Worm (Caenorhabditis elegans) whole organism, late embryonic: ENCODE measurements around the gene C50F4.10.

Experiments
- C08G9.2 ChIP-seq: sonication (generic microtip); optimal IDR thresholded peaks from 2 replicates; lab custom pipeline; 2016; ENCODE audit warnings: mild to moderate bottlenecking, missing genetic modification characterization, moderate library complexity, missing compliant biosample characterization
- C38D4.7 ChIP-seq: fragments of 200-800 bp; sonication (Bioruptor generic); optimal IDR thresholded peaks from 2 replicates; lab custom pipeline; 2018; ENCODE audit warnings: mild to moderate bottlenecking, missing genetic modification characterization, moderate library complexity, missing compliant biosample characterization
- F13H6.1 ChIP-seq: sonication (generic microtip); optimal IDR thresholded peaks from 2 replicates; lab custom pipeline; 2016; ENCODE audit warnings: missing genetic modification characterization, missing compliant biosample characterization
- K02D7.2 ChIP-seq: sonication (generic microtip); optimal IDR thresholded peaks from 2 replicates; lab custom pipeline; 2017; ENCODE audit warnings: mild to moderate bottlenecking, missing genetic modification characterization, missing compliant biosample characterization
- ama-1 ChIP-seq: fragments of 150-350 bp; optimal IDR thresholded peaks from 2 replicates; lab custom pipeline; 2014
- ceh-14 ChIP-seq: sonication (generic microtip); optimal IDR thresholded peaks from 2 replicates; lab custom pipeline; 2016; ENCODE audit warnings: missing genotype, missing genetic modification characterization, missing compliant biosample characterization
- ceh-22 ChIP-seq: sonication (generic microtip); optimal IDR thresholded peaks from 2 replicates; lab custom pipeline; 2017; ENCODE audit warnings: missing biosample characterization, missing genetic modification characterization
- ceh-30 ChIP-seq: fragments of 150-350 bp; optimal IDR thresholded peaks from 2 replicates; lab custom pipeline; 2014; ENCODE audit warnings: missing biosample characterization, missing genetic modification characterization
- ceh-31 ChIP-seq: sonication (generic microtip); optimal IDR thresholded peaks from 2 replicates; lab custom pipeline; 2016; ENCODE audit warnings: missing genetic modification characterization, missing compliant biosample characterization
- ceh-34 ChIP-seq: sonication (generic microtip); optimal IDR thresholded peaks from 2 replicates; lab custom pipeline; 2016; ENCODE audit warnings: mild to moderate bottlenecking, missing genetic modification characterization, missing compliant biosample characterization
- ceh-6 ChIP-seq: fragments of 200-800 bp; sonication (Bioruptor generic); optimal IDR thresholded peaks from 2 replicates; lab custom pipeline; 2018; ENCODE audit warnings: mild to moderate bottlenecking, missing genetic modification characterization, missing compliant biosample characterization
- dmd-4 ChIP-seq: sonication (generic microtip); optimal IDR thresholded peaks from 2 replicates; lab custom pipeline; 2016; ENCODE audit warnings: borderline replicate concordance, missing genetic modification characterization, missing compliant biosample characterization
- elt-2 ChIP-seq: sonication (generic microtip); optimal IDR thresholded peaks from 2 replicates; lab custom pipeline; 2016; ENCODE audit warnings: missing genetic modification reagents, missing genetic modification characterization, missing compliant biosample characterization
- fax-1 ChIP-seq: sonication (generic microtip); optimal IDR thresholded peaks from 2 replicates; lab custom pipeline; 2016; ENCODE audit warnings: missing genotype, missing genetic modification characterization, missing compliant biosample characterization
- fkh-10 ChIP-seq: fragments of 150-350 bp; optimal IDR thresholded peaks from 2 replicates; lab custom pipeline; 2014; ENCODE audit warnings: missing biosample characterization, missing genetic modification reagents, missing genetic modification characterization
- fkh-6 ChIP-seq: sonication (generic microtip); optimal IDR thresholded peaks from 2 replicates; lab custom pipeline; 2016; ENCODE audit warnings: missing genetic modification characterization, missing compliant biosample characterization
- gmeb-2 ChIP-seq: sonication (generic microtip); optimal IDR thresholded peaks from 2 replicates; lab custom pipeline; 2016; ENCODE audit warnings: missing genetic modification characterization, inconsistent platforms, missing compliant biosample characterization
- hlh-30 ChIP-seq: sonication (generic microtip); optimal IDR thresholded peaks from 2 replicates; lab custom pipeline; 2017; ENCODE audit warnings: antibody characterized with exemption, missing genetic modification characterization, missing compliant biosample characterization; ENCODE audit not compliant: insufficient read depth
- hlh-8 ChIP-seq: sonication (generic microtip); optimal IDR thresholded peaks from 2 replicates; lab custom pipeline; 2016; ENCODE audit warnings: missing genotype, missing genetic modification characterization, missing compliant biosample characterization
- lim-6 ChIP-seq: sonication (generic microtip); optimal IDR thresholded peaks from 2 replicates; lab custom pipeline; 2016; ENCODE audit warnings: missing genetic modification characterization, missing compliant biosample characterization
- nhr-11 ChIP-seq: fragments of 150-350 bp; optimal IDR thresholded peaks from 2 replicates; lab custom pipeline; 2014; ENCODE audit warnings: missing biosample characterization, missing genetic modification characterization
- nhr-232 ChIP-seq: sonication (generic microtip); optimal IDR thresholded peaks from 2 replicates; lab custom pipeline; 2016; ENCODE audit warnings: missing genetic modification characterization, missing compliant biosample characterization
- odd-2 ChIP-seq: sonication (generic microtip); optimal IDR thresholded peaks from 2 replicates; lab custom pipeline; 2017; ENCODE audit warnings: antibody characterized with exemption, mild to moderate bottlenecking, missing genetic modification characterization, missing compliant biosample characterization
- pha-4 ChIP-seq: fragments of 150-350 bp; optimal IDR thresholded peaks from 2 replicates; lab custom pipeline; 2018; ENCODE audit warnings: missing biosample characterization, missing genetic modification reagents, missing genetic modification characterization
- pqm-1 ChIP-seq: sonication (generic microtip); optimal IDR thresholded peaks from 2 replicates; lab custom pipeline; 2016; ENCODE audit warnings: missing genetic modification characterization, missing compliant biosample characterization
- pros-1 ChIP-seq: fragments of 150-350 bp; optimal IDR thresholded peaks from 2 replicates; lab custom pipeline; 2014; ENCODE audit warnings: missing biosample characterization, missing genetic modification reagents, missing genetic modification characterization
- sdc-2 ChIP-seq: sonication (generic microtip); optimal IDR thresholded peaks from 2 replicates; lab custom pipeline; 2016; ENCODE audit warnings: missing genotype, missing genetic modification characterization, missing compliant biosample characterization
- syd-9 ChIP-seq: sonication (generic microtip); optimal IDR thresholded peaks from 2 replicates; lab custom pipeline; 2016; ENCODE audit warnings: mild to moderate bottlenecking, missing genetic modification characterization, moderate library complexity, missing compliant biosample characterization
- tbx-2 ChIP-seq: sonication (generic microtip); optimal IDR thresholded peaks from 2 replicates; lab custom pipeline; 2016; ENCODE audit warnings: missing genetic modification characterization, missing compliant biosample characterization
- tbx-7 ChIP-seq: sonication (generic microtip); optimal IDR thresholded peaks from 2 replicates; lab custom pipeline; 2016; ENCODE audit warnings: missing genotype, missing genetic modification characterization, missing compliant biosample characterization
- ttx-3 ChIP-seq: sonication (generic microtip); optimal IDR thresholded peaks from 2 replicates; lab custom pipeline; 2016; ENCODE audit warnings: missing genetic modification reagents, missing genetic modification characterization, missing compliant biosample characterization
- unc-42 ChIP-seq: sonication (generic microtip); optimal IDR thresholded peaks from 2 replicates; lab custom pipeline; 2016; ENCODE audit warnings: missing genotype, missing genetic modification characterization, missing compliant biosample characterization
- zip-5 ChIP-seq: sonication (generic microtip); optimal IDR thresholded peaks from 2 replicates; lab custom pipeline; 2016; ENCODE audit warnings: missing genetic modification characterization, missing compliant biosample characterization
- ztf-16 ChIP-seq: sonication (generic microtip); optimal IDR thresholded peaks from 2 replicates; lab custom pipeline; 2017; ENCODE audit warnings: missing genetic modification characterization, missing compliant biosample characterization

The C50F4.10 gene

ce11 chrV:9499295-9499694 is 32.1 kb downstream of the C50F4.10 start:
- TF ChIP-seq ceh-31 (no peak), nhr-232 (tag; lab: Kevin White, UChicago) (no peak), sdc-2 (tag; lab: Kevin White, UChicago) (no peak)

ce11 chrV:9496742-9497141 is 34.6 kb downstream of the C50F4.10 start, which contains the start of gene gsnl-1:
Gene gsnl-1 (plus strand): TSS chrV:9497042.
- TF ChIP-seq hlh-30, result no peak
- no peak for TF ChIP-seq C38D4.7
- TF ChIP-seq ceh-34 (tag; lab: Kevin White, UChicago), result no peak
- TF ChIP-seq tbx-2, result no peak
- TF ChIP-seq ceh-6 (GFP tag; lab: Kevin White, UChicago), result no peak
- TF ChIP-seq ceh-22 (tag; lab: Kevin White, UChicago), result no peak
- no peak for TF ChIP-seq F13H6.1
- TF ChIP-seq K02D7.2 (tag; lab: Kevin White, UChicago), result no peak
- TF ChIP-seq ama-1, result no peak
- no peak for TF ChIP-seq dmd-4 (tag; lab: Kevin White, UChicago)
- TF ChIP-seq sdc-2 (tag; lab: Kevin White, UChicago), result no peak
- TF ChIP-seq fkh-6 (tag; lab: Kevin White, UChicago), result no peak

ce11 chrV:9492460-9492859 is 38.9 kb downstream of the C50F4.10 start:
- TF ChIP-seq ceh-30 (no peak), pros-1 (tag; lab: Kevin White, UChicago) (no peak)
- TF ChIP-seq, all 69 proteins: peak for 0

ce11 chrV:9491440-9492160 is 39.8 kb downstream of the C50F4.10 start, which contains the start of gene K06A4.7:
Gene K06A4.7 (minus strand): TSS chrV:9491490.
- TF ChIP-seq elt-2, result peak; percentile 37
- TF ChIP-seq ztf-16 (tag; lab: Kevin White, UChicago), result no peak

- TF ChIP-seq C08G9.2 (tag; lab: Kevin White, UChicago) (no peak), nhr-11 (tag; lab: Kevin White, UChicago) (no peak), hlh-30 (no peak), odd-2 (tag; lab: Kevin White, UChicago) (no peak), fkh-10 (GFP tag; lab: Kevin White, UChicago) (no peak)
Measured at ce11 chrV:9489411-9489810, 42.0 kb downstream of the C50F4.10 start, which contains the start of gene K06A4.10. Gene K06A4.10 (minus strand): TSS chrV:9489800.

ce11 chrV:9485508-9485907 is 45.9 kb downstream of the C50F4.10 start:
- TF ChIP-seq fax-1 (no peak), ttx-3 (tag; lab: Kevin White, UChicago) (no peak), pha-4 (tag; lab: Kevin White, UChicago) (no peak), ztf-16 (tag; lab: Kevin White, UChicago) (no peak), syd-9 (no peak), lim-6 (no peak), C08G9.2 (tag; lab: Kevin White, UChicago) (no peak), zip-5 (tag; lab: Kevin White, UChicago) (no peak), ceh-30 (no peak), hlh-8 (no peak), tbx-7 (tag; lab: Kevin White, UChicago) (no peak), hlh-30 (no peak), ceh-14 (no peak), pqm-1 (tag; lab: Kevin White, UChicago) (no peak), gmeb-2 (no peak), unc-42 (tag; lab: Kevin White, UChicago) (no peak)
